Fruit fly (Drosophila melanogaster) whole organism, prepupa: ENCODE data around the gene CG14237.

Experiments
- Blimp-1 ChIP-seq: fragments of 200-800 bp; sonication (Bioruptor generic); optimal IDR thresholded peaks from 3 replicates; lab custom pipeline; 2017; ENCODE audit warnings: missing biosample characterization, missing genetic modification characterization, mild to moderate bottlenecking, moderate library complexity, missing genetic modification reagents
- CG10631 ChIP-seq: fragments of 200-800 bp; sonication (Bioruptor generic); optimal IDR thresholded peaks from 2 replicates; lab custom pipeline; 2016; ENCODE audit warnings: missing biosample characterization, missing genetic modification characterization
- CG10669 ChIP-seq: fragments of 200-800 bp; sonication (Bioruptor generic); optimal IDR thresholded peaks from 3 replicates; lab custom pipeline; 2018; ENCODE audit warnings: missing biosample characterization, mild to moderate bottlenecking, missing genetic modification characterization, moderate library complexity
- CG11762 ChIP-seq: fragments of 200-800 bp; sonication (Bioruptor generic); optimal IDR thresholded peaks from 3 replicates; lab custom pipeline; 2016; ENCODE audit warnings: missing biosample characterization, missing genetic modification characterization; ENCODE audit not compliant: insufficient read depth
- CG15336 ChIP-seq: fragments of 200-800 bp; sonication (Bioruptor generic); IDR thresholded peaks from 2 replicates; pipeline ENCODE4 v1.3.6; 2022; ENCODE audit warnings: missing biosample characterization, missing genetic modification characterization
- CG1621 ChIP-seq: fragments of 200-800 bp; sonication (Bioruptor generic); optimal IDR thresholded peaks from 3 replicates; lab custom pipeline; 2018; ENCODE audit warnings: missing biosample characterization, mild to moderate bottlenecking, missing genetic modification characterization
- CG16779 ChIP-seq: fragments of 200-800 bp; sonication (Bioruptor generic); optimal IDR thresholded peaks from 3 replicates; lab custom pipeline; 2017; ENCODE audit warnings: missing biosample characterization, mild to moderate bottlenecking, missing genetic modification characterization
- CG3032 ChIP-seq: fragments of 200-800 bp; optimal IDR thresholded peaks from 2 replicates; lab custom pipeline; 2019; ENCODE audit warnings: missing biosample characterization, mild to moderate bottlenecking, missing genetic modification characterization, moderate library complexity
- CG32006 ChIP-seq: fragments of 200-800 bp; sonication (Bioruptor generic); optimal IDR thresholded peaks from 3 replicates; lab custom pipeline; 2017; ENCODE audit warnings: missing biosample characterization, mild to moderate bottlenecking, missing genetic modification characterization
- CG34406 ChIP-seq: fragments of 200-800 bp; sonication (Bioruptor generic); optimal IDR thresholded peaks from 3 replicates; lab custom pipeline; 2016; ENCODE audit warnings: missing biosample characterization, missing genetic modification characterization
- CG3919 ChIP-seq: fragments of 200-800 bp; sonication (Bioruptor generic); optimal IDR thresholded peaks from 3 replicates; lab custom pipeline; 2016; ENCODE audit warnings: missing biosample characterization, missing genetic modification characterization
- CG4318 ChIP-seq: fragments of 200-800 bp; sonication (Bioruptor generic); optimal IDR thresholded peaks from 3 replicates; lab custom pipeline; 2017; ENCODE audit warnings: missing biosample characterization, mild to moderate bottlenecking, missing genetic modification characterization
- CG6163 ChIP-seq: fragments of 200-800 bp; sonication (Bioruptor generic); IDR thresholded peaks from 3 replicates; pipeline ENCODE4 v1.3.6; 2022; ENCODE audit warnings: missing biosample characterization, missing genetic modification characterization
- CG6792 ChIP-seq: fragments of 200-800 bp; sonication (Bioruptor generic); optimal IDR thresholded peaks from 3 replicates; lab custom pipeline; 2016; ENCODE audit warnings: missing biosample characterization, missing genetic modification characterization
- CG6808 ChIP-seq: fragments of 200-800 bp; sonication (Bioruptor generic); optimal IDR thresholded peaks from 3 replicates; lab custom pipeline; 2017; ENCODE audit warnings: missing biosample characterization, missing genetic modification characterization, mild to moderate bottlenecking, moderate library complexity, missing genetic modification reagents
- CG6854 ChIP-seq: fragments of 200-800 bp; sonication (Bioruptor generic); optimal IDR thresholded peaks from 2 replicates; lab custom pipeline; 2017; ENCODE audit warnings: missing biosample characterization, mild to moderate bottlenecking, missing genetic modification characterization
- CG7368 ChIP-seq: fragments of 200-800 bp; sonication (Bioruptor generic); optimal IDR thresholded peaks from 3 replicates; lab custom pipeline; 2016; ENCODE audit warnings: missing biosample characterization, missing genetic modification characterization
- CG8119 ChIP-seq: fragments of 200-800 bp; sonication (Bioruptor generic); IDR thresholded peaks from 3 replicates; pipeline ENCODE4 v1.3.6; 2022; ENCODE audit warnings: missing biosample characterization, missing genetic modification characterization
- CG8319 ChIP-seq: fragments of 200-800 bp; sonication (Bioruptor generic); optimal IDR thresholded peaks from 3 replicates; lab custom pipeline; 2016; ENCODE audit warnings: missing biosample characterization, missing genetic modification characterization
- CG8632 ChIP-seq: fragments of 200-800 bp; sonication (Bioruptor generic); optimal IDR thresholded peaks from 3 replicates; lab custom pipeline; 2016; ENCODE audit warnings: missing biosample characterization, missing genetic modification characterization
- CG9139 ChIP-seq: fragments of 200-800 bp; sonication (Bioruptor generic); optimal IDR thresholded peaks from 3 replicates; lab custom pipeline; 2017; ENCODE audit warnings: missing biosample characterization, mild to moderate bottlenecking, missing genetic modification characterization
- Eip75B ChIP-seq: fragments of 200-800 bp; sonication (Bioruptor generic); optimal IDR thresholded peaks from 3 replicates; lab custom pipeline; 2016; ENCODE audit warnings: missing biosample characterization, missing genetic modification characterization
- Eip78C ChIP-seq: fragments of 200-800 bp; sonication (Bioruptor generic); peaks from one replicate; lab custom pipeline; 2016; ENCODE audit warnings: missing biosample characterization, missing genetic modification characterization
- Eip93F ChIP-seq: fragments of 200-800 bp; sonication (Bioruptor generic); optimal IDR thresholded peaks from 2 replicates; lab custom pipeline; 2016; ENCODE audit warnings: missing biosample characterization, mild to moderate bottlenecking, missing genetic modification characterization
- Ets21C ChIP-seq: fragments of 200-800 bp; sonication (Bioruptor generic); optimal IDR thresholded peaks from 3 replicates; lab custom pipeline; 2016; ENCODE audit warnings: missing biosample characterization, missing genetic modification characterization
- Ets96B ChIP-seq: fragments of 200-800 bp; optimal IDR thresholded peaks from 2 replicates; lab custom pipeline; 2019; ENCODE audit warnings: missing biosample characterization, mild to moderate bottlenecking, missing genetic modification characterization, moderate library complexity
- Gug ChIP-seq: fragments of 200-800 bp; sonication (Bioruptor generic); IDR thresholded peaks from 2 replicates; pipeline ENCODE4 v1.3.6; 2022; ENCODE audit warnings: missing biosample characterization, missing genetic modification characterization
- Hr39 ChIP-seq: fragments of 200-800 bp; sonication (Bioruptor generic); optimal IDR thresholded peaks from 2 replicates; lab custom pipeline; 2016; ENCODE audit warnings: missing biosample characterization, missing genetic modification characterization
- Hr4 ChIP-seq: fragments of 200-800 bp; sonication (Bioruptor generic); optimal IDR thresholded peaks from 3 replicates; lab custom pipeline; 2016; ENCODE audit warnings: missing biosample characterization, missing genetic modification characterization
- Lpt ChIP-seq: fragments of 200-800 bp; sonication (Bioruptor generic); optimal IDR thresholded peaks from 3 replicates; lab custom pipeline; 2016; ENCODE audit warnings: missing biosample characterization, missing genetic modification characterization
- Met ChIP-seq: fragments of 200-800 bp; sonication (Bioruptor generic); optimal IDR thresholded peaks from 3 replicates; lab custom pipeline; 2016; ENCODE audit warnings: missing biosample characterization, missing genetic modification characterization
- OdsH ChIP-seq: fragments of 200-800 bp; sonication (Bioruptor generic); optimal IDR thresholded peaks from 3 replicates; lab custom pipeline; 2016; ENCODE audit warnings: missing biosample characterization, missing genetic modification characterization
- Smox ChIP-seq: fragments of 200-800 bp; sonication (Bioruptor generic); optimal IDR thresholded peaks from 3 replicates; lab custom pipeline; 2016; ENCODE audit warnings: missing biosample characterization, missing genetic modification characterization
- Sox102F ChIP-seq: fragments of 200-800 bp; sonication (Bioruptor generic); optimal IDR thresholded peaks from 2 replicates; lab custom pipeline; 2016; ENCODE audit warnings: missing biosample characterization, mild to moderate bottlenecking, missing genetic modification characterization
- Sox14 ChIP-seq: fragments of 200-800 bp; sonication (Bioruptor generic); optimal IDR thresholded peaks from 3 replicates; lab custom pipeline; 2016; ENCODE audit warnings: missing biosample characterization, missing genetic modification characterization
- achi ChIP-seq: fragments of 200-800 bp; sonication (Bioruptor generic); optimal IDR thresholded peaks from 3 replicates; lab custom pipeline; 2016; ENCODE audit warnings: missing biosample characterization, missing genetic modification characterization
- acj6 ChIP-seq: fragments of 200-800 bp; sonication (Bioruptor generic); optimal IDR thresholded peaks from 3 replicates; lab custom pipeline; 2016; ENCODE audit warnings: missing biosample characterization, missing genetic modification characterization
- cyc ChIP-seq: fragments of 200-800 bp; sonication (Bioruptor generic); optimal IDR thresholded peaks from 3 replicates; lab custom pipeline; 2016; ENCODE audit warnings: missing biosample characterization, missing genetic modification characterization
- dac ChIP-seq: fragments of 200-800 bp; sonication (Bioruptor generic); optimal IDR thresholded peaks from 2 replicates; lab custom pipeline; 2017; ENCODE audit warnings: missing biosample characterization, mild to moderate bottlenecking, missing genetic modification characterization
- dsx ChIP-seq: fragments of 200-800 bp; optimal IDR thresholded peaks from 3 replicates; lab custom pipeline; 2019; ENCODE audit warnings: missing biosample characterization, mild to moderate bottlenecking, missing genetic modification characterization, moderate library complexity; ENCODE audit not compliant: poor library complexity, severe bottlenecking
- eg ChIP-seq: fragments of 200-800 bp; sonication (Bioruptor generic); IDR thresholded peaks from 3 replicates; pipeline ENCODE4 v1.3.6; 2022; ENCODE audit warnings: missing biosample characterization, missing genetic modification characterization
- lz ChIP-seq: fragments of 200-800 bp; sonication (Bioruptor generic); optimal IDR thresholded peaks from 3 replicates; lab custom pipeline; 2016; ENCODE audit warnings: missing biosample characterization, missing genetic modification characterization
- net ChIP-seq: fragments of 200-800 bp; sonication (Bioruptor generic); optimal IDR thresholded peaks from 3 replicates; lab custom pipeline; 2016; ENCODE audit warnings: missing biosample characterization, missing genetic modification characterization
- pdm3 ChIP-seq: fragments of 200-800 bp; sonication (Bioruptor generic); optimal IDR thresholded peaks from 3 replicates; lab custom pipeline; 2016; ENCODE audit warnings: missing biosample characterization, missing genetic modification characterization
- salr ChIP-seq, 2 experiments: fragments of 200-800 bp; sonication (Bioruptor generic); optimal IDR thresholded peaks; 3 replicates each; lab custom pipeline; 2016 to 2018; ENCODE audit warnings: missing biosample characterization in 2 of 2, missing genetic modification characterization in 2 of 2, mild to moderate bottlenecking in 1 of 2
- ss ChIP-seq, 2 experiments: fragments of 200-800 bp; sonication (Bioruptor generic); optimal IDR thresholded peaks; 2 replicates in 1 of 2; 3 replicates in 1 of 2; lab custom pipeline; 2017 to 2018; ENCODE audit warnings: mild to moderate bottlenecking in 2 of 2, missing biosample characterization in 2 of 2, missing genetic modification characterization in 2 of 2, moderate library complexity in 1 of 2
- svp ChIP-seq: fragments of 200-800 bp; sonication (Bioruptor generic); peaks from one replicate; lab custom pipeline; 2016; ENCODE audit warnings: missing biosample characterization, missing genetic modification characterization
- vri ChIP-seq: fragments of 200-800 bp; sonication (Bioruptor generic); optimal IDR thresholded peaks from 3 replicates; lab custom pipeline; 2016; ENCODE audit warnings: missing biosample characterization, mild to moderate bottlenecking, missing genetic modification characterization

Gene CG14237

DNA sequence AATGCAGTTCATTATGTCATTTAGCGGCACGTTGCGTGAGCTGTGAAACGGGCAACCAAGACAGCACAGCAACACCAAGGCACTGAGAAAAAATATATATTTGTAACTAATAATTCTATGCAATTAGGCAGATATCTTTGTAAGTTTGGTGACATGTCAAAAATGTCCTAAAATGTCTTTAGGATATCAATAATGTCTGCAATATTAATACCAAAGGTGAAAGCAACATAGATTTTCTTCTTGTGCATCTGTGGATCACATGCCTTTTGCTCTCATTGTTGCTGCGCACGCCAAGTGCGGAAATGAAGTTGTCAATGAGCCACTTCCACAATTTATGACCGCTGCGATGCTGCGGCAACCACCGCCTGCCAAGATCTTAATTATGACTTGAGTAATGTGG, 32.8 kb downstream of the CG14237 start (continued):
- peak; percentile 65 for TF ChIP-seq Hr39
- TF ChIP-seq CG8319 (GFP tag; lab: Kevin White, UChicago) = peak; percentile 68
- peak; percentile 64 for TF ChIP-seq lz (GFP tag; lab: Kevin White, UChicago)
- peak; percentile 71 for TF ChIP-seq CG11762
- TF ChIP-seq CG1621 (tag; lab: Kevin White, UChicago) = peak; percentile 79
- TF ChIP-seq Eip75B (GFP tag; lab: Kevin White, UChicago) = peak; percentile 85
- peak; percentile 53 for TF ChIP-seq CG9139 (GFP tag; lab: Kevin White, UChicago)
- peak; percentile 83 for TF ChIP-seq CG10631 (GFP tag; lab: Kevin White, UChicago)
- peak; percentile 66 for TF ChIP-seq CG4318 (GFP tag; lab: Kevin White, UChicago)
- TF ChIP-seq CG15336 (GFP tag; lab: Robert Waterston, UW) = peak; percentile 79
- TF ChIP-seq ss (GFP tag; optimal IDR thresholded peaks at IDR 0.05; lab: Kevin White, UChicago) = peak; percentile 81 to 88
- TF ChIP-seq Lpt (GFP tag; lab: Kevin White, UChicago) = peak; percentile 75
- peak; percentile 16 for TF ChIP-seq CG6854 (GFP tag; lab: Kevin White, UChicago)
- peak; percentile 52 to 78 for TF ChIP-seq salr (GFP tag; optimal IDR thresholded peaks at IDR 0.05; lab: Kevin White, UChicago)
- TF ChIP-seq svp (GFP tag; lab: Kevin White, UChicago) = peak; percentile 77
- peak; percentile 68 for TF ChIP-seq Smox (GFP tag; lab: Kevin White, UChicago)
- TF ChIP-seq cyc = peak; percentile 73
- TF ChIP-seq Gug = peak; percentile 60
- peak; percentile 31 for TF ChIP-seq vri
- TF ChIP-seq CG6792 (GFP tag; lab: Kevin White, UChicago) = peak; percentile 71
- peak; percentile 70 for TF ChIP-seq CG7368 (GFP tag; lab: Kevin White, UChicago)
- TF ChIP-seq Blimp-1 (GFP tag; lab: Kevin White, UChicago) = peak; percentile 23
- TF ChIP-seq CG34406 (GFP tag; lab: Kevin White, UChicago) = peak; percentile 63
- peak; percentile 84 for TF ChIP-seq CG6808 (GFP tag; lab: Kevin White, UChicago)
- peak; percentile 85 for TF ChIP-seq Ets96B (tag; lab: Kevin White, UChicago)
- TF ChIP-seq CG10669 = peak; percentile 85
- TF ChIP-seq CG16779 (tag; lab: Kevin White, UChicago) = peak; percentile 65
- TF ChIP-seq Met (GFP tag; lab: Kevin White, UChicago) = peak; percentile 75
- TF ChIP-seq Sox14 (GFP tag; lab: Kevin White, UChicago) = peak; percentile 76
- peak; percentile 72 for TF ChIP-seq net (GFP tag; lab: Kevin White, UChicago)
- TF ChIP-seq Sox102F (GFP tag; lab: Kevin White, UChicago) = peak; percentile 62
- TF ChIP-seq achi (GFP tag; lab: Kevin White, UChicago) = peak; percentile 81

DNA sequence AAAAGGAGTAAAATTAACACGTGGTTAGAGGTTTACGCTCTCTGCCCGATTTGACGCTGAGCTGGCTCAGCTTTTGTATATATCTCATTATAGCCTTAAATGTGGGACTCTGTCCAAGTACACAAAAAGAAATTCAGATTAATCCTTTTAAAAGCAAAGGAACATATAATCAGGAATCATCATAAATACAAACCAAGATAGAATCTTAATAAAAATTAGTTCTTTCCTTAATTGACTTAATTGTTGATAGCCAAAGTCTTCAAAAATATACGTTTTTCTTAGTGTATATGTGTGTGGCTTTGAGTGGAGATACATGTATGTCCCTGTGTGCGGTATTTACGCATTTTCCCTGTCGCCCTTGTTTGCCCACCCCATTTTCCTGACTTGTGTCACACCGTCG, 37.6 kb downstream of the CG14237 start:
- TF ChIP-seq dsx (GFP tag; lab: Kevin White, UChicago) (peak; percentile 45), Hr4 (peak; percentile 38), Eip75B (GFP tag; lab: Kevin White, UChicago) (peak; percentile 13), CG3919 (GFP tag; lab: Kevin White, UChicago) (peak; percentile 5), OdsH (GFP tag; lab: Kevin White, UChicago) (peak; percentile 19), acj6 (GFP tag; lab: Kevin White, UChicago) (peak; percentile 12), CG34406 (GFP tag; lab: Kevin White, UChicago) (no peak), CG8119 (peak; percentile 28; the same call in 1 of the 3 replicates), CG32006 (GFP tag; lab: Kevin White, UChicago) (peak; percentile 53), cyc (no peak), CG3032 (peak; percentile 28), CG6808 (GFP tag; lab: Kevin White, UChicago) (no peak), ss (GFP tag; optimal IDR thresholded peaks at IDR 0.05; lab: Kevin White, UChicago) (peak in 1 of 2 experiments; percentile 22), CG8632 (GFP tag; lab: Kevin White, UChicago) (no peak), Blimp-1 (GFP tag; lab: Kevin White, UChicago) (no peak), Lpt (GFP tag; lab: Kevin White, UChicago) (no peak), dac (no peak), achi (GFP tag; lab: Kevin White, UChicago) (peak; percentile 13), net (GFP tag; lab: Kevin White, UChicago) (no peak), Ets21C (GFP tag; lab: Kevin White, UChicago) (no peak), Eip78C (GFP tag; lab: Kevin White, UChicago) (peak; percentile 80), CG6163 (0 out of 3 replicates have a peak, but pooled peaks have one; percentile 38), pdm3 (GFP tag; lab: Kevin White, UChicago) (peak; percentile 42), CG16779 (tag; lab: Kevin White, UChicago) (no peak), Hr39 (no peak), eg (GFP tag; lab: Robert Waterston, UW) (peak; percentile 64; the same call in 2 of the 3 replicates), Eip93F (GFP tag; lab: Kevin White, UChicago) (no peak), Sox14 (GFP tag; lab: Kevin White, UChicago) (peak; percentile 1), CG10669 (peak; percentile 35), Ets96B (tag; lab: Kevin White, UChicago) (peak; percentile 51), CG10631 (GFP tag; lab: Kevin White, UChicago) (peak; percentile 29)
